Worm (Caenorhabditis elegans) whole organism, L4/young adult: ENCODE data around the gene glb-11.

ENCODE experiments used
- W03F9.2 ChIP-seq: fragments of 150-350 bp; optimal IDR thresholded peaks from 2 replicates; lab custom pipeline; 2014; ENCODE audit warnings: missing biosample characterization, missing genetic modification characterization
- dao-5 ChIP-seq: sonication (generic microtip); optimal IDR thresholded peaks from 2 replicates; lab custom pipeline; 2016; ENCODE audit warnings: missing genotype, missing genetic modification characterization, moderate library complexity, missing compliant biosample characterization
- him-1 ChIP-seq: sonication (generic microtip); optimal IDR thresholded peaks from 2 replicates; lab custom pipeline; 2016; ENCODE audit warnings: missing genotype, missing genetic modification reagents, missing genetic modification characterization, missing compliant biosample characterization

DNA sequence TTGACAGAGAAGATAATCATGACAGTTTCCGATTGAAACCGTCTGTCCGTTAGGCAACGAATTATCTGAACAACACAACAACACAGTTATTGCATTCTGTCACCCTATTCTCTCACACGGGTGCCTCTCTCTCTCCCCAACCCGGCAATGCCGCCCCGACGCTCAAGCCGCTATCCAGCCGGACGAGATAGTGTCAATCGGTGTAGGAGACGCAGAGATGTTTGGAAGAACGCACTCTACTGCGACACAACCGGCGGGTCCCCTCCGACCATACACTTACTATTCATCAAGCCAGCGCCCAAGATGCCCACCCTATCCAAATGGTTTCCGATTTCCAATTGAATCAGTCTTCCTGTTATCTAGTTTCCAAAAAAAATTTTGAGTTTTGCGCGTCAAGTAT is 18.2 kb upstream of the glb-11 start:
- no peak for TF ChIP-seq him-1 (tag; lab: Kevin White, UChicago)
- no peak for TF ChIP-seq dao-5 (tag; lab: Kevin White, UChicago)
- no peak for TF ChIP-seq W03F9.2 (tag; lab: Kevin White, UChicago)
